Worm (Caenorhabditis elegans) whole organism, L4 larva: ENCODE results near the gene T02D1.9.

Experiments used
- F10B5.3 ChIP-seq: sonication (generic microtip); optimal IDR thresholded peaks from 2 replicates; lab custom pipeline; 2016; ENCODE audit warnings: mild to moderate bottlenecking, missing genetic modification characterization, missing compliant biosample characterization
- F26F4.8 ChIP-seq: fragments of 200-800 bp; sonication (Bioruptor generic); conservative IDR thresholded peaks from 2 replicates; pipeline ENCODE4 v1.3.6; 2022; ENCODE audit warnings: missing genetic modification characterization, missing compliant biosample characterization
- F49E8.2 ChIP-seq: sonication (generic microtip); optimal IDR thresholded peaks from 2 replicates; lab custom pipeline; 2016; ENCODE audit warnings: missing compliant biosample characterization, mild to moderate bottlenecking, missing genetic modification characterization, borderline replicate concordance
- T26A8.4 ChIP-seq: fragments of 200-800 bp; sonication (Bioruptor generic); IDR thresholded peaks from 2 replicates; pipeline ENCODE4 v1.3.6; 2022; ENCODE audit warnings: missing genetic modification characterization, missing compliant biosample characterization
- ZK337.2 ChIP-seq: fragments of 200-800 bp; sonication (Bioruptor generic); IDR thresholded peaks from 2 replicates; pipeline ENCODE4 v1.3.6; 2022; ENCODE audit warnings: missing genetic modification reagents, missing genetic modification characterization, missing compliant biosample characterization
- aly-2 ChIP-seq: sonication (generic microtip); optimal IDR thresholded peaks from 2 replicates; lab custom pipeline; 2018; ENCODE audit warnings: missing biosample characterization, missing genetic modification characterization
- ceh-20 ChIP-seq: fragments of 200-800 bp; sonication (Bioruptor generic); IDR thresholded peaks from 2 replicates; pipeline ENCODE4 v1.3.6; 2022; ENCODE audit warnings: missing genetic modification reagents, missing genetic modification characterization, missing compliant biosample characterization
- ceh-32 ChIP-seq: sonication (generic microtip); optimal IDR thresholded peaks from 2 replicates; lab custom pipeline; 2016; ENCODE audit warnings: mild to moderate bottlenecking, missing genetic modification characterization, missing compliant biosample characterization; ENCODE audit not compliant: poor library complexity
- ceh-82 ChIP-seq: sonication (generic microtip); optimal IDR thresholded peaks from 2 replicates; lab custom pipeline; 2017; ENCODE audit warnings: missing biosample characterization, missing genetic modification characterization
- ces-1 ChIP-seq: fragments of 150-350 bp; sonication (generic microtip); optimal IDR thresholded peaks from 4 replicates; lab custom pipeline; 2014; ENCODE audit warnings: missing biosample characterization, missing genetic modification reagents, missing genetic modification characterization
- ctbp-1 ChIP-seq: fragments of 200-800 bp; sonication (Bioruptor generic); IDR thresholded peaks from 2 replicates; pipeline ENCODE4 v1.3.6; 2022; ENCODE audit warnings: missing genetic modification reagents, missing genetic modification characterization, missing compliant biosample characterization
- daf-16 ChIP-seq, 3 experiments: sonication (generic microtip); optimal IDR thresholded peaks; 2 replicates each; lab custom pipeline; 2016 to 2017; ENCODE audit warnings: missing genetic modification characterization in 3 of 3, missing genetic modification reagents in 3 of 3, mild to moderate bottlenecking in 2 of 3, missing compliant biosample characterization in 2 of 3, missing biosample characterization in 1 of 3, moderate library complexity in 1 of 3
- daf-19 ChIP-seq: fragments of 200-800 bp; sonication (Bioruptor generic); conservative IDR thresholded peaks from 2 replicates; pipeline ENCODE4 v1.3.6; 2022; ENCODE audit warnings: missing genetic modification characterization, missing compliant biosample characterization
- dmd-6 ChIP-seq: fragments of 200-800 bp; sonication (Bioruptor generic); IDR thresholded peaks from 2 replicates; pipeline ENCODE4 v1.3.6; 2022; ENCODE audit warnings: missing genetic modification reagents, missing genetic modification characterization, missing compliant biosample characterization
- duxl-1 ChIP-seq: sonication (generic microtip); optimal IDR thresholded peaks from 2 replicates; lab custom pipeline; 2016; ENCODE audit warnings: mild to moderate bottlenecking, missing genetic modification characterization, moderate library complexity, missing compliant biosample characterization; ENCODE audit not compliant: poor library complexity
- dve-1 ChIP-seq: sonication (generic microtip); optimal IDR thresholded peaks from 2 replicates; lab custom pipeline; 2017; ENCODE audit warnings: antibody characterized with exemption, mild to moderate bottlenecking, missing genetic modification characterization, missing compliant biosample characterization; ENCODE audit not compliant: insufficient read depth
- hif-1 ChIP-seq, 2 experiments: sonication (generic microtip); optimal IDR thresholded peaks; 2 replicates each; lab custom pipeline; 2016 to 2017; ENCODE audit warnings: missing compliant biosample characterization in 2 of 2, missing genetic modification characterization in 2 of 2, missing genetic modification reagents in 2 of 2, missing genotype in 2 of 2, mild to moderate bottlenecking in 1 of 2
- hlh-11 ChIP-seq: fragments of 200-800 bp; sonication (Bioruptor generic); optimal IDR thresholded peaks from 2 replicates; lab custom pipeline; 2018; ENCODE audit warnings: mild to moderate bottlenecking, missing genetic modification characterization, missing compliant biosample characterization
- jun-1 ChIP-seq: fragments of 150-350 bp; optimal IDR thresholded peaks from 2 replicates; lab custom pipeline; 2014; ENCODE audit warnings: missing biosample characterization, missing genetic modification reagents, missing genetic modification characterization
- lin-13 ChIP-seq: fragments of 150-350 bp; optimal IDR thresholded peaks from 2 replicates; lab custom pipeline; 2014; ENCODE audit warnings: missing biosample characterization, missing genetic modification reagents, missing genetic modification characterization
- lin-15B ChIP-seq: fragments of 150-350 bp; sonication (generic microtip); optimal IDR thresholded peaks from 3 replicates; lab custom pipeline; 2014; ENCODE audit warnings: missing biosample characterization, missing genetic modification characterization
- lsy-2 ChIP-seq, 2 experiments: fragments of 150-350 bp in 1 of 2; sonication (generic microtip) in 1 of 2; optimal IDR thresholded peaks; 2 replicates each; lab custom pipeline; 2014 to 2017; ENCODE audit warnings: missing biosample characterization in 2 of 2, missing genetic modification characterization in 2 of 2
- madf-9 ChIP-seq: fragments of 200-800 bp; sonication (Bioruptor generic); conservative IDR thresholded peaks from 2 replicates; pipeline ENCODE4 v1.3.6; 2022; ENCODE audit warnings: missing genetic modification reagents, missing genetic modification characterization, missing compliant biosample characterization
- mdt-29 ChIP-seq: fragments of 200-800 bp; sonication (Bioruptor generic); IDR thresholded peaks from 2 replicates; pipeline ENCODE4 v1.3.6; 2022; ENCODE audit warnings: missing genetic modification reagents, missing genetic modification characterization, missing compliant biosample characterization
- mxl-2 ChIP-seq: fragments of 200-800 bp; sonication (Bioruptor generic); conservative IDR thresholded peaks from 2 replicates; pipeline ENCODE4 v1.3.6; 2022; ENCODE audit warnings: missing genetic modification reagents, missing genetic modification characterization, missing compliant biosample characterization
- nhr-111 ChIP-seq: fragments of 200-800 bp; sonication (Bioruptor generic); optimal IDR thresholded peaks from 2 replicates; lab custom pipeline; 2018; ENCODE audit warnings: mild to moderate bottlenecking, missing genetic modification characterization, missing compliant biosample characterization
- nhr-42 ChIP-seq: fragments of 200-800 bp; sonication (Bioruptor generic); IDR thresholded peaks from 2 replicates; pipeline ENCODE4 v1.3.6; 2022; ENCODE audit warnings: missing genetic modification characterization, missing compliant biosample characterization
- rbr-2 ChIP-seq: sonication (generic microtip); optimal IDR thresholded peaks from 2 replicates; lab custom pipeline; 2016; ENCODE audit warnings: missing genotype, missing genetic modification characterization, missing compliant biosample characterization
- snpc-1.2 ChIP-seq: fragments of 200-800 bp; sonication (Bioruptor generic); IDR thresholded peaks from 2 replicates; pipeline ENCODE4 v1.3.6; 2022; ENCODE audit warnings: missing genetic modification reagents, missing genetic modification characterization, missing compliant biosample characterization
- spr-3 ChIP-seq: fragments of 200-800 bp; sonication (Bioruptor generic); optimal IDR thresholded peaks from 2 replicates; lab custom pipeline; 2018; ENCODE audit warnings: mild to moderate bottlenecking, missing genetic modification characterization, missing compliant biosample characterization
- tag-97 ChIP-seq: fragments of 200-800 bp; sonication (Bioruptor generic); IDR thresholded peaks from 2 replicates; pipeline ENCODE4 v1.3.6; 2022; ENCODE audit warnings: missing genetic modification characterization, missing compliant biosample characterization
- tra-1 ChIP-seq: fragments of 200-800 bp; sonication (Bioruptor generic); IDR thresholded peaks from 2 replicates; pipeline ENCODE4 v1.3.6; 2022; ENCODE audit warnings: missing genetic modification reagents, missing genetic modification characterization, missing compliant biosample characterization
- unc-130 ChIP-seq: sonication (generic microtip); optimal IDR thresholded peaks from 2 replicates; lab custom pipeline; 2016; ENCODE audit warnings: missing genetic modification reagents, missing genetic modification characterization, missing compliant biosample characterization
- unc-39 ChIP-seq: sonication (generic microtip); optimal IDR thresholded peaks from 2 replicates; lab custom pipeline; 2017; ENCODE audit warnings: missing biosample characterization, missing genetic modification characterization
- unc-62 ChIP-seq, 3 experiments: fragments of 150-350 bp in 1 of 3; sonication (generic microtip); optimal IDR thresholded peaks in 2 of 3; peaks in 1 of 3; 1 replicate in 1 of 3; 2 replicates in 2 of 3; lab custom pipeline; 2014 to 2017; ENCODE audit warnings: missing biosample characterization in 3 of 3, missing genetic modification characterization in 3 of 3, missing genetic modification reagents in 3 of 3, missing genotype in 1 of 3
- vab-7 ChIP-seq: fragments of 200-800 bp; sonication (Bioruptor generic); IDR thresholded peaks from 2 replicates; pipeline ENCODE4 v1.3.6; 2022; ENCODE audit warnings: missing genetic modification reagents, missing genetic modification characterization, missing compliant biosample characterization
- zfp-2 ChIP-seq: sonication (generic microtip); optimal IDR thresholded peaks from 2 replicates; lab custom pipeline; 2016; ENCODE audit warnings: mild to moderate bottlenecking, missing genetic modification characterization, missing compliant biosample characterization

Gene T02D1.9

ce11 chrIV:17426970-17427369 lies 19.6 kb upstream of the T02D1.9 start:
- TF ChIP-seq lin-13 (GFP tag; lab: Kevin White, UChicago), result no peak
- TF ChIP-seq F26F4.8 (GFP tag; lab: Robert Waterston, UW), result no peak
- peak in 1 of 2 experiments; percentile 97 for TF ChIP-seq unc-62 (GFP tag; optimal IDR thresholded peaks at IDR 0.05 in 1 of 2; lab: Kevin White, UChicago)
- no peak for TF ChIP-seq unc-62 (tag; optimal IDR thresholded peaks at IDR 0.05; lab: Kevin White, UChicago)
- TF ChIP-seq rbr-2 (tag; lab: Kevin White, UChicago), result peak; percentile 20
- no peak for TF ChIP-seq snpc-1.2 (GFP tag; lab: Robert Waterston, UW)
- no peak for TF ChIP-seq daf-19 (GFP tag; lab: Robert Waterston, UW)
- no peak for TF ChIP-seq unc-39 (tag; lab: Kevin White, UChicago)
- TF ChIP-seq ctbp-1, result no peak
- no peak for TF ChIP-seq vab-7 (GFP tag; lab: Robert Waterston, UW)
- no peak for TF ChIP-seq ceh-82
- no peak for TF ChIP-seq spr-3
- TF ChIP-seq daf-16 (GFP tag; optimal IDR thresholded peaks at IDR 0.05; lab: Kevin White, UChicago), result no peak
- TF ChIP-seq daf-16 (tag; optimal IDR thresholded peaks at IDR 0.05; lab: Kevin White, UChicago), result no peak
- TF ChIP-seq mxl-2 (GFP tag; lab: Robert Waterston, UW), result no peak
- TF ChIP-seq nhr-111 (GFP tag; lab: Kevin White, UChicago), result no peak
- TF ChIP-seq aly-2 (tag; lab: Kevin White, UChicago), result no peak

- TF ChIP-seq ceh-20 (GFP tag; lab: Robert Waterston, UW) (no peak), jun-1 (tag; lab: Kevin White, UChicago) (no peak), ctbp-1 (no peak), dve-1 (no peak), ces-1 (GFP tag; lab: Kevin White, UChicago) (no peak), tra-1 (GFP tag; lab: Robert Waterston, UW) (no peak), nhr-42 (GFP tag; lab: Robert Waterston, UW) (no peak), tag-97 (GFP tag; lab: Robert Waterston, UW) (no peak), lin-15B (tag; lab: Kevin White, UChicago) (no peak), F49E8.2 (tag; lab: Kevin White, UChicago) (no peak), duxl-1 (tag; lab: Kevin White, UChicago) (no peak), lsy-2 (tag; optimal IDR thresholded peaks at IDR 0.05; lab: Kevin White, UChicago) (no peak), F10B5.3 (tag; lab: Kevin White, UChicago) (no peak), hif-1 (tag; optimal IDR thresholded peaks at IDR 0.05; lab: Kevin White, UChicago) (no peak), unc-62 (GFP tag; optimal IDR thresholded peaks at IDR 0.05 in 1 of 2; lab: Kevin White, UChicago) (no peak), unc-62 (tag; optimal IDR thresholded peaks at IDR 0.05; lab: Kevin White, UChicago) (no peak)
- TF ChIP-seq, all 104 proteins: peak for 0
These were observed 10.3 kb upstream of the T02D1.9 start, which contains the start of gene npr-26 for ce11 chrIV:17417723-17418122. Gene npr-26 (minus strand): TSS chrIV:17417823.

DNA sequence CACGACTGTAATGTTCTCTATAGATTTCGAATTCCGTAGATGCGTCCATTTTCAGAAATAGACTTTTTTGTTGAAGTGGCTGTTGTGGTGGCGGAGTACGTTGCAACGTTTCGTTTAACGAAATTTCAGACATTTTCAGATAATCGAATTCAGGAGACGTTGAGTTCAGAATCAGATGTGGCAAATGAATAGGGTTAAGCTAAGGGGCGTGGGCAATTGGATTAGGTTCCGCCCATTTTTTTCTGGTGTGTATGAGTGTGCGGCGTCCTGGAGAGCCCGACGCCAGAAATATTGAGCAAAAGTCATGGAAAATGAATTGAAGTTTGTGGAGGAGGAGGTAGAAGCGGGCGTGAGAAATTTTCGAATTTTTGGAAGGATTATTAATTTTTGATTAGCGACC lies 6.0 kb upstream of the T02D1.9 start:
- no peak for TF ChIP-seq ceh-32 (tag; lab: Kevin White, UChicago)
- no peak for TF ChIP-seq zfp-2
- TF ChIP-seq T26A8.4, result no peak
- TF ChIP-seq unc-62 (GFP tag; optimal IDR thresholded peaks at IDR 0.05 in 1 of 2; lab: Kevin White, UChicago), result peak in 1 of 2 experiments; percentile 90
- no peak for TF ChIP-seq unc-62 (tag; optimal IDR thresholded peaks at IDR 0.05; lab: Kevin White, UChicago)

ce11 chrIV:17407025-17407424 lies 366 bp downstream of the T02D1.9 start, which contains the start of gene T02D1.7:
Gene T02D1.7 (minus strand): TSS chrIV:17407125.
- no peak for TF ChIP-seq F10B5.3 (tag; lab: Kevin White, UChicago)
- no peak for TF ChIP-seq ZK337.2
- TF ChIP-seq dmd-6 (GFP tag; lab: Robert Waterston, UW), result no peak
- no peak for TF ChIP-seq unc-130 (GFP tag; lab: Kevin White, UChicago)
- no peak for TF ChIP-seq lsy-2 (tag; optimal IDR thresholded peaks at IDR 0.05; lab: Kevin White, UChicago)
- TF ChIP-seq mxl-2 (GFP tag; lab: Robert Waterston, UW), result no peak
- no peak for TF ChIP-seq hlh-11 (tag; lab: Kevin White, UChicago)
- TF ChIP-seq madf-9, result no peak
- TF ChIP-seq mdt-29 (GFP tag; lab: Robert Waterston, UW), result no peak
